Fruit fly (Drosophila melanogaster): ENCODE measurements around the gene aus.

Gene aus

DNA sequence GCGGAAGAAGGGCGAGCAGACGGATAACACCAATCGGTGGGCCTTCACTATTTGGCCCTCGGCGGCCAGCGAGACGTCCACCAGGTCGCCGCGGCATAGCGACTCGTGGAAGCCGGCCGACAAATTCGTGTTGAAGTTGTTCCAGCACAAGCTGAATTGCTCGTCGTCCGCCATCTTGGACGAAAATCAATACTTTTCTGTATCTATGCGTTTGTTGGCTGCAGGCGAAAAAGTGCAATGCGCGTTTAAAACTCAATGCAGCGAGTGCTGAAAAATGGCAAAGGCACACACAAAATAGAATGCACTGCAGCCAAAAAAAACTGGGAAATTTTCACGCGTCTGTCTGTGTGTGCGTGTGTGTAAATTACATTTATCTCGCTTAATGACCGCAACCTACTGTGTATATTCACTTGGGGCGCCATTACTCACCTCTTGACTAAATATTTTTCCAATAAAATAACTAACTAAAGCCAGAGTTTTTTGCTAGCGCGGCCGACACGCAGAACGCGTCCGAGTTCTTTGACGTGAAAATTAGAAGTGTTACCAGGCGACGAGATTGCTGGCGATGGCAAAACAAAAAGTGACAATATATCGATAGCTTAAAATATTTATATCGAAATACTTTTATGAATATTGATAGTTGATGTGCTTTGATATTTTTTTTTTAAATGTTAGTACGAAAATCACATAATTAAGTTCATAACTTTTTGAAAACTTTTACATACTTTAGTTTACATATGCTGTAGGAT is 27.6 kb upstream of the aus start (continued):
- TF ChIP-seq CG8290 (GFP tag; optimal IDR thresholded peaks at IDR 0.05) (peak; percentile 44), CG8290 (tag; optimal IDR thresholded peaks at IDR 0.05) (peak in 1 of 2 experiments; percentile 49), Bgb (GFP tag; IDR thresholded peaks at IDR 0.05; ENCODE audit: partially characterized antibody) (peak; percentile 87), bcd (GFP tag; optimal IDR thresholded peaks at IDR 0.05) (no peak), Ets65A (GFP tag) (peak; percentile 88), CG8089 (GFP tag; optimal IDR thresholded peaks at IDR 0.05) (peak; percentile 29), CG10462 (GFP tag; optimal IDR thresholded peaks at IDR 0.05) (no peak), sqz (GFP tag; optimal IDR thresholded peaks at IDR 0.05) (peak; percentile 41), CG17359 (tag; optimal IDR thresholded peaks at IDR 0.05) (peak; percentile 1), sim (GFP tag; IDR thresholded peaks at IDR 0.05) (no peak), tx (GFP tag; optimal IDR thresholded peaks at IDR 0.05) (no peak), Dip3 (GFP tag; optimal IDR thresholded peaks at IDR 0.05) (no peak), Gug (GFP tag; IDR thresholded peaks at IDR 0.05) (no peak), CG15696 (tag; optimal IDR thresholded peaks at IDR 0.05) (no peak), CG17802 (tag; optimal IDR thresholded peaks at IDR 0.05) (peak; percentile 11), ttk (GFP tag; IDR thresholded peaks at IDR 0.05) (no peak), pum (GFP tag; optimal IDR thresholded peaks at IDR 0.05) (no peak), CG14667 (GFP tag; IDR thresholded peaks at IDR 0.05) (no peak), chm (GFP tag; IDR thresholded peaks at IDR 0.05) (peak; percentile 80), nerfin-2 (GFP tag; IDR thresholded peaks at IDR 0.05; ENCODE audit: partially characterized antibody) (peak; percentile 59; the same call in 1 of the 2 replicates), stwl (tag; optimal IDR thresholded peaks at IDR 0.05) (peak; percentile 50), Xrp1 (GFP tag; IDR thresholded peaks at IDR 0.05) (no peak), Rfx (GFP tag; IDR thresholded peaks at IDR 0.05) (peak; percentile 44), CG4328 (GFP tag; optimal IDR thresholded peaks at IDR 0.05) (no peak), nom (GFP tag; optimal IDR thresholded peaks at IDR 0.05) (peak; percentile 30), Sox102F (GFP tag; optimal IDR thresholded peaks at IDR 0.05) (no peak), unpg (GFP tag; optimal IDR thresholded peaks at IDR 0.05) (no peak), crp (GFP tag; optimal IDR thresholded peaks at IDR 0.05) (no peak), croc (GFP tag; conservative IDR thresholded peaks at IDR 0.05) (no peak), CG14860 (GFP tag; IDR thresholded peaks at IDR 0.05; ENCODE audit: partially characterized antibody) (peak; percentile 79), maf-S (GFP tag; optimal IDR thresholded peaks at IDR 0.05) (no peak), Dek (tag; optimal IDR thresholded peaks at IDR 0.05) (peak; percentile 39), ara (GFP tag; IDR thresholded peaks at IDR 0.05) (no peak), CG15011 (GFP tag; optimal IDR thresholded peaks at IDR 0.05) (no peak), Blimp-1 (GFP tag; optimal IDR thresholded peaks at IDR 0.05) (no peak), nmo (GFP tag; optimal IDR thresholded peaks at IDR 0.05) (peak; percentile 26), Hsf (GFP tag; optimal IDR thresholded peaks at IDR 0.05) (no peak), CG6175 (GFP tag; IDR thresholded peaks at IDR 0.05) (no peak), esg (GFP tag; conservative IDR thresholded peaks at IDR 0.05) (no peak), CG8924 (tag; optimal IDR thresholded peaks at IDR 0.05) (peak; percentile 1), CG34376 (GFP tag; optimal IDR thresholded peaks at IDR 0.05) (no peak), CG9437 (GFP tag; optimal IDR thresholded peaks at IDR 0.05) (no peak), inv (GFP tag; IDR thresholded peaks at IDR 0.05; ENCODE audit: partially characterized antibody) (peak; percentile 85), lola (GFP tag; optimal IDR thresholded peaks at IDR 0.05) (no peak), CG1602 (GFP tag; optimal IDR thresholded peaks at IDR 0.05) (no peak), CG17361 (GFP tag; IDR thresholded peaks at IDR 0.05) (peak; percentile 30; the same call in 1 of the 3 replicates), CG15514 (GFP tag; optimal IDR thresholded peaks at IDR 0.05) (no peak), chn (GFP tag; optimal IDR thresholded peaks at IDR 0.05) (no peak), gce (GFP tag; IDR thresholded peaks at IDR 0.05) (no peak)

Data from whole organism, embryonic.